Worm (Caenorhabditis elegans): ENCODE results near the gene str-113.

- TF ChIP-seq pha-4 (tag; optimal IDR thresholded peaks at IDR 0.05) (no peak), lin-13 (tag; optimal IDR thresholded peaks at IDR 0.05) (no peak), nhr-28 (tag; optimal IDR thresholded peaks at IDR 0.05) (no peak), ztf-11 (tag; optimal IDR thresholded peaks at IDR 0.05) (no peak), mep-1 (tag; optimal IDR thresholded peaks at IDR 0.05) (no peak), elt-3 (tag; optimal IDR thresholded peaks at IDR 0.05) (no peak), lsy-2 (tag; optimal IDR thresholded peaks at IDR 0.05) (no peak), unc-39 (tag; optimal IDR thresholded peaks at IDR 0.05) (no peak), nhr-76 (tag; optimal IDR thresholded peaks at IDR 0.05) (no peak), nhr-12 (tag; optimal IDR thresholded peaks at IDR 0.05) (no peak), snpc-4 (tag; optimal IDR thresholded peaks at IDR 0.05) (no peak)
These were observed 3.7 kb upstream of the str-113 start, which contains the start of gene Y39H10B.3 for ce11 chrV:3670499-3670898.
